Worm (Caenorhabditis elegans) whole organism, L4 larva: ENCODE results near the gene C07A9.13.
A peak's percentile ranks its signal among the peaks of the same experiment; 100 is the strongest.

Source experiments
- D1046.2 ChIP-seq: fragments of 200-800 bp; sonication (Bioruptor generic); IDR thresholded peaks from 2 replicates; pipeline ENCODE4 v1.3.6; 2022; ENCODE audit warnings: missing genetic modification characterization, missing compliant biosample characterization
- T20F7.1 ChIP-seq: fragments of 200-800 bp; sonication (Bioruptor generic); optimal IDR thresholded peaks from 2 replicates; lab custom pipeline; 2018; ENCODE audit warnings: mild to moderate bottlenecking, missing genetic modification characterization, missing compliant biosample characterization
- aha-1 ChIP-seq: fragments of 150-350 bp; peaks from one replicate; lab custom pipeline; 2014; ENCODE audit warnings: missing biosample characterization, missing genetic modification characterization
- arid-1 ChIP-seq: fragments of 200-800 bp; sonication (Bioruptor generic); conservative IDR thresholded peaks from 2 replicates; pipeline ENCODE4 v1.3.6; 2022; ENCODE audit warnings: missing genetic modification reagents, missing genetic modification characterization, missing compliant biosample characterization
- ces-1 ChIP-seq: fragments of 150-350 bp; sonication (generic microtip); optimal IDR thresholded peaks from 4 replicates; lab custom pipeline; 2014; ENCODE audit warnings: missing biosample characterization, missing genetic modification reagents, missing genetic modification characterization
- daf-12 ChIP-seq: fragments of 150-350 bp; optimal IDR thresholded peaks from 2 replicates; lab custom pipeline; 2014; ENCODE audit warnings: missing biosample characterization, missing genetic modification reagents, missing genetic modification characterization
- daf-16 ChIP-seq, 3 experiments: sonication (generic microtip); optimal IDR thresholded peaks; 2 replicates each; lab custom pipeline; 2016 to 2017; ENCODE audit warnings: missing genetic modification characterization in 3 of 3, missing genetic modification reagents in 3 of 3, mild to moderate bottlenecking in 2 of 3, missing compliant biosample characterization in 2 of 3, missing biosample characterization in 1 of 3, moderate library complexity in 1 of 3
- daf-8 ChIP-seq: fragments of 200-800 bp; sonication (Bioruptor generic); IDR thresholded peaks from 2 replicates; pipeline ENCODE4 v1.3.6; 2022; ENCODE audit warnings: missing genetic modification characterization, missing compliant biosample characterization
- dpl-1 ChIP-seq: fragments of 150-350 bp; optimal IDR thresholded peaks from 2 replicates; lab custom pipeline; 2014; ENCODE audit warnings: missing biosample characterization, missing genetic modification reagents, missing genetic modification characterization
- egl-27 ChIP-seq: sonication (generic microtip); optimal IDR thresholded peaks from 3 replicates; lab custom pipeline; 2017; ENCODE audit warnings: missing biosample characterization, missing genetic modification reagents, missing genetic modification characterization
- hlh-11 ChIP-seq: fragments of 200-800 bp; sonication (Bioruptor generic); optimal IDR thresholded peaks from 2 replicates; lab custom pipeline; 2018; ENCODE audit warnings: mild to moderate bottlenecking, missing genetic modification characterization, missing compliant biosample characterization
- hlh-30 ChIP-seq: sonication (generic microtip); optimal IDR thresholded peaks from 2 replicates; lab custom pipeline; 2017; ENCODE audit warnings: antibody characterized with exemption, mild to moderate bottlenecking, missing genetic modification characterization, missing compliant biosample characterization; ENCODE audit not compliant: insufficient read depth
- hmg-1.1 ChIP-seq: fragments of 200-800 bp; sonication (Bioruptor generic); IDR thresholded peaks from 2 replicates; pipeline ENCODE4 v1.3.6; 2022; ENCODE audit warnings: missing genetic modification reagents, missing genetic modification characterization, missing compliant biosample characterization
- lin-13 ChIP-seq: fragments of 150-350 bp; optimal IDR thresholded peaks from 2 replicates; lab custom pipeline; 2014; ENCODE audit warnings: missing biosample characterization, missing genetic modification reagents, missing genetic modification characterization
- lin-15B ChIP-seq: fragments of 150-350 bp; sonication (generic microtip); optimal IDR thresholded peaks from 3 replicates; lab custom pipeline; 2014; ENCODE audit warnings: missing biosample characterization, missing genetic modification characterization
- lin-29 ChIP-seq: fragments of 200-800 bp; sonication (Bioruptor generic); IDR thresholded peaks from 2 replicates; pipeline ENCODE4 v1.3.6; 2022; ENCODE audit warnings: missing genetic modification reagents, missing genetic modification characterization, missing compliant biosample characterization
- lin-39 ChIP-seq: fragments of 150-350 bp; optimal IDR thresholded peaks from 2 replicates; lab custom pipeline; 2014; ENCODE audit warnings: missing biosample characterization, missing genetic modification reagents, missing genetic modification characterization
- mep-1 ChIP-seq: fragments of 150-350 bp; sonication (generic microtip); optimal IDR thresholded peaks from 3 replicates; lab custom pipeline; 2014; ENCODE audit warnings: missing biosample characterization, missing genetic modification characterization
- mes-2 ChIP-seq: sonication (generic microtip); optimal IDR thresholded peaks from 2 replicates; lab custom pipeline; 2016; ENCODE audit warnings: missing genotype, mild to moderate bottlenecking, missing genetic modification characterization, missing compliant biosample characterization; ENCODE audit not compliant: poor library complexity, severe bottlenecking
- mxl-3 ChIP-seq: fragments of 200-800 bp; sonication (Bioruptor generic); optimal IDR thresholded peaks from 2 replicates; lab custom pipeline; 2018; ENCODE audit warnings: mild to moderate bottlenecking, missing genetic modification characterization, missing compliant biosample characterization
- nhr-102 ChIP-seq: sonication (generic microtip); optimal IDR thresholded peaks from 2 replicates; lab custom pipeline; 2016; ENCODE audit warnings: mild to moderate bottlenecking, missing genetic modification characterization, moderate library complexity, missing compliant biosample characterization
- nhr-28 ChIP-seq: fragments of 150-350 bp; optimal IDR thresholded peaks from 2 replicates; lab custom pipeline; 2014; ENCODE audit warnings: missing biosample characterization, missing genetic modification characterization
- nhr-41 ChIP-seq: fragments of 200-800 bp; sonication (Bioruptor generic); IDR thresholded peaks from 2 replicates; pipeline ENCODE4 v1.3.6; 2022; ENCODE audit warnings: missing genetic modification reagents, missing genetic modification characterization, missing compliant biosample characterization
- nhr-42 ChIP-seq: fragments of 200-800 bp; sonication (Bioruptor generic); IDR thresholded peaks from 2 replicates; pipeline ENCODE4 v1.3.6; 2022; ENCODE audit warnings: missing genetic modification characterization, missing compliant biosample characterization
- nhr-6 ChIP-seq: fragments of 150-350 bp; optimal IDR thresholded peaks from 2 replicates; lab custom pipeline; 2014; ENCODE audit warnings: missing biosample characterization, missing genetic modification characterization
- nhr-77 ChIP-seq: fragments of 150-350 bp; optimal IDR thresholded peaks from 2 replicates; lab custom pipeline; 2014; ENCODE audit warnings: missing biosample characterization, missing genetic modification characterization
- saeg-2 ChIP-seq: fragments of 200-800 bp; sonication (Bioruptor generic); IDR thresholded peaks from 2 replicates; pipeline ENCODE4 v1.3.6; 2022; ENCODE audit warnings: missing genetic modification reagents, missing genetic modification characterization, missing compliant biosample characterization
- sdz-12 ChIP-seq: fragments of 200-800 bp; sonication (Bioruptor generic); optimal IDR thresholded peaks from 2 replicates; lab custom pipeline; 2018; ENCODE audit warnings: mild to moderate bottlenecking, missing genetic modification characterization, missing compliant biosample characterization
- set-16 ChIP-seq: fragments of 200-800 bp; sonication (Bioruptor generic); IDR thresholded peaks from 2 replicates; pipeline ENCODE4 v1.3.6; 2022; ENCODE audit warnings: missing genetic modification reagents, missing genetic modification characterization, missing compliant biosample characterization
- skn-1 ChIP-seq: fragments of 150-350 bp; optimal IDR thresholded peaks from 2 replicates; lab custom pipeline; 2014; ENCODE audit warnings: missing biosample characterization, missing genetic modification characterization
- spr-3 ChIP-seq: fragments of 200-800 bp; sonication (Bioruptor generic); optimal IDR thresholded peaks from 2 replicates; lab custom pipeline; 2018; ENCODE audit warnings: mild to moderate bottlenecking, missing genetic modification characterization, missing compliant biosample characterization
- unc-62 ChIP-seq, 3 experiments: fragments of 150-350 bp in 1 of 3; sonication (generic microtip); optimal IDR thresholded peaks in 2 of 3; peaks in 1 of 3; 1 replicate in 1 of 3; 2 replicates in 2 of 3; lab custom pipeline; 2014 to 2017; ENCODE audit warnings: missing biosample characterization in 3 of 3, missing genetic modification characterization in 3 of 3, missing genetic modification reagents in 3 of 3, missing genotype in 1 of 3
- zag-1 ChIP-seq: fragments of 150-350 bp; optimal IDR thresholded peaks from 2 replicates; lab custom pipeline; 2014; ENCODE audit warnings: missing biosample characterization, missing genetic modification characterization
- zfp-2 ChIP-seq: sonication (generic microtip); optimal IDR thresholded peaks from 2 replicates; lab custom pipeline; 2016; ENCODE audit warnings: mild to moderate bottlenecking, missing genetic modification characterization, missing compliant biosample characterization
- zfp-3 ChIP-seq: fragments of 200-800 bp; sonication (Bioruptor generic); conservative IDR thresholded peaks from 2 replicates; pipeline ENCODE4 v1.3.6; 2022; ENCODE audit warnings: missing genetic modification reagents, missing genetic modification characterization, missing compliant biosample characterization

C07A9.13 gene

ce11 chrIII:9702665-9703252, 21.7 kb upstream of the C07A9.13 start (continued):
- TF ChIP-seq zfp-3 (GFP tag; lab: Robert Waterston, UW), result no peak
- no peak for TF ChIP-seq lin-15B (tag; lab: Kevin White, UChicago)
- TF ChIP-seq T20F7.1, result no peak
- TF ChIP-seq egl-27, result no peak
- no peak for TF ChIP-seq ces-1 (GFP tag; lab: Kevin White, UChicago)
- TF ChIP-seq mxl-3, result no peak
- TF ChIP-seq zfp-2, result no peak
- no peak for TF ChIP-seq skn-1
- peak; percentile 48 for TF ChIP-seq hlh-11 (tag; lab: Kevin White, UChicago)
- no peak for TF ChIP-seq daf-16 (GFP tag; optimal IDR thresholded peaks at IDR 0.05; lab: Kevin White, UChicago)
- TF ChIP-seq daf-16 (tag; optimal IDR thresholded peaks at IDR 0.05; lab: Kevin White, UChicago), result peak; percentile 20

- TF ChIP-seq daf-8 (GFP tag; lab: Robert Waterston, UW) (no peak), unc-62 (GFP tag; optimal IDR thresholded peaks at IDR 0.05 in 1 of 2; lab: Kevin White, UChicago) (peak in 1 of 2 experiments; percentile 89), unc-62 (tag; optimal IDR thresholded peaks at IDR 0.05; lab: Kevin White, UChicago) (no peak), skn-1 (no peak), arid-1 (GFP tag; lab: Robert Waterston, UW) (0 out of 2 replicates have a peak, but pooled peaks have one; percentile 30), lin-29 (GFP tag; lab: Robert Waterston, UW) (no peak), set-16 (GFP tag; lab: Robert Waterston, UW) (peak; percentile 35; the same call in 1 of the 2 replicates), aha-1 (peak; percentile 64), mep-1 (tag; lab: Kevin White, UChicago) (no peak), hmg-1.1 (GFP tag; lab: Robert Waterston, UW) (peak; percentile 58), nhr-77 (no peak), nhr-102 (tag; lab: Kevin White, UChicago) (no peak)
These were observed 20.7 kb upstream of the C07A9.13 start for ce11 chrIII:9701798-9702197.

DNA sequence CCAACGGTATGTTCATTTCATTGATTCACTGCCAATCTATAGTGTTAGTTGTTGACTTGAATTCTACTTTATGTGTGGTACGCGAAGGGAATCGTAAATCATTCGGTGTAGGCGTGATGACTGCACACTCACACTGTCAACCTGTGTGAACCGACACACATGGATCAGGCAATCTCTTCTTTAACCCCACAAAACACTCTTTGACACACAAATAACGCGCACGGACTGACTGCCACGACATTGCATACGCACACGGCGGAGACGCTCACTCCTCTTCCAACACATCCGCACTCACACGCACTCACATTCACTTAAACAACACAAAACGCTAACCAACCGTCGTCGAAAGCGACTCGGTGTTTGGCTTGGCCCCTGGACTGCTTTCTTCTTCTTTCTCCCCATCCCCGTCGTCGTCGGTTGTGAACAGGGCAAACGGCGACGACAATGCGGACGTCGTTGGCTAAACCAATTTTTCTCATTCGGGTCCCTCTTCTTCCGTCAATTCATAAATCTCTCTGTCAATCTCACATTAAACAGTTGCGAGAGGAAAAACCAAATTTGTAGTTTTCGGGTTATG, 19.1 kb upstream of the C07A9.13 start:
- TF ChIP-seq mxl-3 (peak; percentile 27), nhr-42 (GFP tag; lab: Robert Waterston, UW) (no peak), nhr-6 (tag; lab: Kevin White, UChicago) (no peak), nhr-41 (GFP tag; lab: Robert Waterston, UW) (no peak), hlh-30 (tag; lab: Kevin White, UChicago) (no peak), nhr-77 (no peak), lin-39 (tag; lab: Kevin White, UChicago) (no peak), D1046.2 (GFP tag; lab: Robert Waterston, UW) (no peak), spr-3 (GFP tag; lab: Kevin White, UChicago) (no peak), zag-1 (tag; lab: Kevin White, UChicago) (no peak), nhr-28 (peak; percentile 65), hlh-11 (tag; lab: Kevin White, UChicago) (peak; percentile 8), sdz-12 (no peak), aha-1 (peak; percentile 97), daf-12 (no peak)

- TF ChIP-seq dpl-1 (GFP tag; lab: Kevin White, UChicago), result no peak
- TF ChIP-seq set-16 (GFP tag; lab: Robert Waterston, UW), result 0 out of 2 replicates have a peak, but pooled peaks have one; percentile 5
- no peak for TF ChIP-seq nhr-6 (tag; lab: Kevin White, UChicago)
- TF ChIP-seq mes-2 (tag; lab: Kevin White, UChicago), result no peak
- no peak for TF ChIP-seq saeg-2 (GFP tag; lab: Robert Waterston, UW)
- TF ChIP-seq lin-13 (GFP tag; lab: Kevin White, UChicago), result no peak
- no peak for TF ChIP-seq daf-12
These were observed 18.5 kb upstream of the C07A9.13 start, which contains the start of gene tlk-1 for ce11 chrIII:9699576-9699975. Gene tlk-1, plus strand, starts transcription at chrIII:9699876.
